Fruit fly (Drosophila melanogaster) whole organism, embryonic: ENCODE data around the gene TTLL4A.
A peak's percentile ranks its signal among the peaks of the same experiment; 100 is the strongest.

Experiments
- Blimp-1 ChIP-seq: fragments of 200-800 bp; sonication (Bioruptor generic); optimal IDR thresholded peaks from 3 replicates; lab custom pipeline; 2018; ENCODE audit warnings: missing biosample characterization, missing genetic modification characterization, mild to moderate bottlenecking, moderate library complexity, missing genetic modification reagents
- CG10543 ChIP-seq: fragments of 200-800 bp; sonication (Bioruptor generic); optimal IDR thresholded peaks from 3 replicates; lab custom pipeline; 2017; ENCODE audit warnings: missing biosample characterization, mild to moderate bottlenecking, missing genetic modification characterization, moderate library complexity
- CG10654 ChIP-seq: fragments of 200-800 bp; sonication (Bioruptor generic); optimal IDR thresholded peaks from 2 replicates; lab custom pipeline; 2016; ENCODE audit warnings: missing biosample characterization, missing genetic modification characterization
- CG10979 ChIP-seq: fragments of 200-800 bp; sonication (Bioruptor generic); optimal IDR thresholded peaks from 2 replicates; lab custom pipeline; 2018; ENCODE audit warnings: missing biosample characterization, mild to moderate bottlenecking, missing genetic modification characterization, moderate library complexity
- CG16813 ChIP-seq: fragments of 200-800 bp; sonication (Bioruptor generic); IDR thresholded peaks from 3 replicates; pipeline ENCODE4 v1.3.6; 2022; ENCODE audit warnings: missing biosample characterization, missing genetic modification characterization; ENCODE audit not compliant: partially characterized antibody
- CG17186 ChIP-seq: fragments of 200-800 bp; sonication (Bioruptor generic); optimal IDR thresholded peaks from 3 replicates; lab custom pipeline; 2017; ENCODE audit warnings: missing biosample characterization, missing genetic modification reagents, missing genetic modification characterization
- CG18599 ChIP-seq: fragments of 200-800 bp; sonication (Bioruptor generic); optimal IDR thresholded peaks from 3 replicates; lab custom pipeline; 2017; ENCODE audit warnings: missing biosample characterization, missing genetic modification characterization, mild to moderate bottlenecking, moderate library complexity, missing genetic modification reagents
- CG2120 ChIP-seq: fragments of 200-800 bp; sonication (Bioruptor generic); optimal IDR thresholded peaks from 3 replicates; lab custom pipeline; 2016; ENCODE audit warnings: missing biosample characterization, missing genetic modification characterization
- CG3065 ChIP-seq: fragments of 200-800 bp; sonication (Bioruptor generic); optimal IDR thresholded peaks from 2 replicates; lab custom pipeline; 2016; ENCODE audit warnings: missing biosample characterization, missing genetic modification characterization
- CG3407 ChIP-seq: fragments of 200-800 bp; sonication (Bioruptor generic); optimal IDR thresholded peaks from 2 replicates; lab custom pipeline; 2018; ENCODE audit warnings: missing biosample characterization, mild to moderate bottlenecking, missing genetic modification characterization
- CG34376 ChIP-seq: fragments of 200-800 bp; sonication (Bioruptor generic); optimal IDR thresholded peaks from 2 replicates; lab custom pipeline; 2018; ENCODE audit warnings: missing biosample characterization, mild to moderate bottlenecking, missing genetic modification characterization
- CG4282 ChIP-seq: fragments of 200-800 bp; sonication (Bioruptor generic); optimal IDR thresholded peaks from 2 replicates; lab custom pipeline; 2016; ENCODE audit warnings: missing biosample characterization, missing genetic modification characterization
- CG4707 ChIP-seq: fragments of 200-800 bp; sonication (Bioruptor generic); optimal IDR thresholded peaks from 2 replicates; lab custom pipeline; 2018; ENCODE audit warnings: missing biosample characterization, mild to moderate bottlenecking, missing genetic modification characterization, moderate library complexity
- CG6175 ChIP-seq: fragments of 200-800 bp; sonication (Bioruptor generic); IDR thresholded peaks from 3 replicates; pipeline ENCODE4 v1.3.6; 2022; ENCODE audit warnings: missing biosample characterization, missing genetic modification characterization
- CG6791 ChIP-seq: fragments of 200-800 bp; sonication (Bioruptor generic); IDR thresholded peaks from 3 replicates; pipeline ENCODE4 v1.3.6; 2022; ENCODE audit warnings: missing biosample characterization, missing genetic modification characterization; ENCODE audit not compliant: partially characterized antibody
- CG7928 ChIP-seq: fragments of 200-800 bp; sonication (Bioruptor generic); optimal IDR thresholded peaks from 2 replicates; lab custom pipeline; 2017; ENCODE audit warnings: missing biosample characterization, mild to moderate bottlenecking, missing genetic modification characterization
- CG7987 ChIP-seq: fragments of 200-800 bp; sonication (Bioruptor generic); optimal IDR thresholded peaks from 2 replicates; lab custom pipeline; 2018; ENCODE audit warnings: missing biosample characterization, mild to moderate bottlenecking, missing genetic modification characterization, moderate library complexity
- CG8478 ChIP-seq: fragments of >200 bp; optimal IDR thresholded peaks from 2 replicates; lab custom pipeline; 2018
- CG9727 ChIP-seq: fragments of 200-800 bp; sonication (Bioruptor generic); optimal IDR thresholded peaks from 3 replicates; lab custom pipeline; 2017; ENCODE audit warnings: missing biosample characterization, mild to moderate bottlenecking, missing genetic modification characterization
- CG9932 ChIP-seq: fragments of 200-800 bp; sonication (Bioruptor generic); IDR thresholded peaks from 2 replicates; pipeline ENCODE4 v1.3.6; 2022; ENCODE audit warnings: missing biosample characterization, missing genetic modification characterization
- CTCF ChIP-seq: fragments of 200-800 bp; sonication (Bioruptor generic); optimal IDR thresholded peaks from 2 replicates; lab custom pipeline; 2017; ENCODE audit warnings: missing biosample characterization, mild to moderate bottlenecking, missing genetic modification characterization, moderate library complexity
- Gsc ChIP-seq: fragments of 200-800 bp; sonication (Bioruptor generic); IDR thresholded peaks from 2 replicates; pipeline ENCODE4 v1.3.6; 2022; ENCODE audit warnings: missing biosample characterization, missing genetic modification characterization
- Hey ChIP-seq: fragments of 200-800 bp; sonication (Bioruptor generic); optimal IDR thresholded peaks from 3 replicates; lab custom pipeline; 2018; ENCODE audit warnings: missing biosample characterization, mild to moderate bottlenecking, missing genetic modification characterization
- Hr3 ChIP-seq: fragments of 200-800 bp; sonication (Bioruptor generic); optimal IDR thresholded peaks from 3 replicates; lab custom pipeline; 2016; ENCODE audit warnings: missing biosample characterization, missing genetic modification characterization
- Hr78 ChIP-seq, 2 experiments: fragments of 200-800 bp in 1 of 2; fragments of >200 bp in 1 of 2; sonication (Bioruptor generic) in 1 of 2; optimal IDR thresholded peaks; 2 replicates each; lab custom pipeline; 2017 to 2019; ENCODE audit warnings: missing biosample characterization in 2 of 2, missing genetic modification characterization in 2 of 2, mild to moderate bottlenecking in 1 of 2, moderate library complexity in 1 of 2
- Max ChIP-seq: fragments of 200-800 bp; sonication (Bioruptor generic); optimal IDR thresholded peaks from 2 replicates; lab custom pipeline; 2016; ENCODE audit warnings: missing biosample characterization, mild to moderate bottlenecking, missing genetic modification characterization
- Med ChIP-seq: fragments of 200-800 bp; sonication (Bioruptor generic); peaks from one replicate; lab custom pipeline; 2016; ENCODE audit warnings: missing biosample characterization, missing genetic modification characterization, mild to moderate bottlenecking, inconsistent platforms, moderate library complexity
- Nf-YA ChIP-seq: fragments of 200-800 bp; sonication (Bioruptor generic); IDR thresholded peaks from 2 replicates; pipeline ENCODE4 v1.3.6; 2022; ENCODE audit warnings: missing biosample characterization, missing genetic modification characterization
- Xbp1 ChIP-seq: fragments of 200-800 bp; sonication (Bioruptor generic); optimal IDR thresholded peaks from 3 replicates; lab custom pipeline; 2016; ENCODE audit warnings: missing biosample characterization, mild to moderate bottlenecking, missing genetic modification characterization
- YL-1 ChIP-seq: fragments of 200-800 bp; sonication (Bioruptor generic); optimal IDR thresholded peaks from 3 replicates; lab custom pipeline; 2017; ENCODE audit warnings: missing biosample characterization, mild to moderate bottlenecking, missing genetic modification characterization
- ash1 ChIP-seq: fragments of 200-800 bp; sonication (Bioruptor generic); optimal IDR thresholded peaks from 2 replicates; lab custom pipeline; 2018; ENCODE audit warnings: missing biosample characterization, mild to moderate bottlenecking, missing genetic modification characterization
- az2 ChIP-seq: fragments of 200-800 bp; sonication (Bioruptor generic); optimal IDR thresholded peaks from 3 replicates; lab custom pipeline; 2016; ENCODE audit warnings: missing biosample characterization, missing genetic modification characterization
- cad ChIP-seq: fragments of >200 bp; optimal IDR thresholded peaks from 2 replicates; lab custom pipeline; 2017; ENCODE audit warnings: missing biosample characterization, missing genetic modification characterization
- cg ChIP-seq: fragments of 200-800 bp; sonication (Bioruptor generic); optimal IDR thresholded peaks from 3 replicates; lab custom pipeline; 2019; ENCODE audit warnings: missing biosample characterization, mild to moderate bottlenecking, missing genetic modification characterization, moderate library complexity
- chm ChIP-seq: fragments of 200-800 bp; sonication (Bioruptor generic); IDR thresholded peaks from 2 replicates; pipeline ENCODE4 v1.3.6; 2022; ENCODE audit warnings: missing biosample characterization, missing genetic modification characterization
- ci ChIP-seq: fragments of 200-800 bp; sonication (Bioruptor generic); IDR thresholded peaks from 3 replicates; pipeline ENCODE4 v1.3.6; 2022; ENCODE audit warnings: missing biosample characterization, missing genetic modification characterization
- croc ChIP-seq: fragments of 200-800 bp; sonication (Bioruptor generic); conservative IDR thresholded peaks from 3 replicates; pipeline ENCODE4 v1.3.6; 2022; ENCODE audit warnings: missing biosample characterization, missing genetic modification characterization
- ewg ChIP-seq: fragments of 200-800 bp; sonication (Bioruptor generic); optimal IDR thresholded peaks from 3 replicates; lab custom pipeline; 2017; ENCODE audit warnings: mild to moderate bottlenecking, missing biosample characterization, missing genetic modification reagents, missing genetic modification characterization
- exex ChIP-seq: fragments of 200-800 bp; sonication (Bioruptor generic); optimal IDR thresholded peaks from 4 replicates; lab custom pipeline; 2018; ENCODE audit warnings: missing biosample characterization, mild to moderate bottlenecking, missing genetic modification characterization, moderate library complexity
- fd3F ChIP-seq: fragments of 200-800 bp; sonication (Bioruptor generic); optimal IDR thresholded peaks from 2 replicates; lab custom pipeline; 2018; ENCODE audit warnings: missing biosample characterization, mild to moderate bottlenecking, missing genetic modification characterization, moderate library complexity
- ftz-f1 ChIP-seq: fragments of 200-800 bp; sonication (Bioruptor generic); optimal IDR thresholded peaks from 2 replicates; lab custom pipeline; 2016; ENCODE audit warnings: missing biosample characterization, missing genetic modification characterization
- grau ChIP-seq: fragments of 200-800 bp; optimal IDR thresholded peaks from 3 replicates; lab custom pipeline; 2019; ENCODE audit warnings: missing biosample characterization, mild to moderate bottlenecking, missing genetic modification characterization, moderate library complexity
- ken ChIP-seq: fragments of 200-800 bp; sonication (Bioruptor generic); IDR thresholded peaks from 3 replicates; pipeline ENCODE4 v1.3.6; 2022; ENCODE audit warnings: missing biosample characterization, missing genetic modification characterization
- kni ChIP-seq: fragments of 200-800 bp; sonication (Bioruptor generic); optimal IDR thresholded peaks from 3 replicates; lab custom pipeline; 2017; ENCODE audit warnings: mild to moderate bottlenecking, missing biosample characterization, missing genetic modification reagents, missing genetic modification characterization
- mam ChIP-seq: fragments of 200-800 bp; sonication (Bioruptor generic); optimal IDR thresholded peaks from 3 replicates; lab custom pipeline; 2016; ENCODE audit warnings: missing biosample characterization, missing genetic modification characterization
- oc ChIP-seq: fragments of 200-800 bp; sonication (Bioruptor generic); optimal IDR thresholded peaks from 2 replicates; lab custom pipeline; 2018; ENCODE audit warnings: missing biosample characterization, mild to moderate bottlenecking, missing genetic modification characterization, moderate library complexity
- otp ChIP-seq: fragments of 200-800 bp; sonication (Bioruptor generic); IDR thresholded peaks from 3 replicates; pipeline ENCODE4, ENCODE4 v1.3.6; 2022; ENCODE audit warnings: missing biosample characterization, missing genetic modification characterization
- tna ChIP-seq: fragments of 200-800 bp; sonication (Bioruptor generic); IDR thresholded peaks from 2 replicates; pipeline ENCODE4 v1.3.6; 2022; ENCODE audit warnings: missing biosample characterization, missing genetic modification characterization; ENCODE audit not compliant: partially characterized antibody
- tx ChIP-seq: fragments of 200-800 bp; sonication (Bioruptor generic); optimal IDR thresholded peaks from 2 replicates; lab custom pipeline; 2016; ENCODE audit warnings: missing biosample characterization, missing genetic modification characterization

TTLL4A gene

DNA sequence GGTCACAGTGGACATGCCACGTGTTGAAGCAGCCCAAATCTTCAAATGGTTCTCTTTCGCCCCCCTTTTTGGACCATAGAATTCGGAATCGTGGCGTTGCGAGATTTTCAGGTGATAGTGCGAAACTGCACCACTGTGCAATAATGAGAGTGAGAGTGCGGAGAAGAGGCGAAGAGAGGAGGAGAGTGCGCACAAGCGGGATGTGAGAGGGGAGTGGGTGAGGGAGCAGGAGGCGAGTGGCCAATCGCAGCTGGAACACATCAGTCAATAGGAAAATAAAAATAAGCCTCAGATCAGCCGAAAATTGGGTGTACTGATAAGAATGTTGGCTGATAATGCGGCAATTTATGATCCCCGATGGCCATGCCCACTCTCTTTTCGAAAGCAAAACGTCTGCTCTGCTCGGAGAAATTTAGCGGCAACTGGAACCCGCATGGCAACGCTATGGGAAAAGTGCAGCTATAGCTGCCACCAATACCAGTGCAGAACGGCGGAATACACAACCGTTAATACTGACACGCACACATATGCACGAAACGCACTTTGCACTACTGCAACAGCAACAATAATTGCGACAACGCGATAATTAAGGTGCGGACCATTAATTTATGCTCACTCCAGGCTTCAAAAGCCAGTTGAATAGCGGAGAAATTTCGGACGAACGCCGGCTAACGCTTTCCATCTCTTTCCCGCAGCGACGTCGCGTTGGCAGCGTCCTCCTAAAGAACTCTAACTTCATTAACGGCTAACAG, 21.8 kb upstream of the TTLL4A start (continued):
- TF ChIP-seq chm (GFP tag; lab: Robert Waterston, UW) (peak; percentile 62; the same call in 1 of the 2 replicates), ewg (peak; percentile 93), CG34376 (GFP tag; lab: Kevin White, UChicago) (peak; percentile 15), az2 (GFP tag; lab: Kevin White, UChicago) (no peak), CG18599 (peak; percentile 36), ash1 (GFP tag; lab: Kevin White, UChicago) (peak; percentile 10), Med (GFP tag; lab: Kevin White, UChicago) (peak; percentile 89), CG6175 (GFP tag; lab: Robert Waterston, UW) (0 out of 3 replicates have a peak, but pooled peaks have one; percentile 21), CG10654 (GFP tag; lab: Kevin White, UChicago) (no peak), ci (GFP tag; lab: Robert Waterston, UW) (0 out of 3 replicates have a peak, but pooled peaks have one; percentile 54), tna (GFP tag; lab: Robert Waterston, UW) (0 out of 2 replicates have a peak, but pooled peaks have one; percentile 9), YL-1 (GFP tag; lab: Kevin White, UChicago) (peak; percentile 92), CG9932 (GFP tag; lab: Robert Waterston, UW) (no peak), CG8478 (lab: Kevin White, UChicago) (no peak), mam (GFP tag; lab: Kevin White, UChicago) (peak; percentile 24), CG3065 (peak; percentile 19), CG10543 (GFP tag; lab: Kevin White, UChicago) (peak; percentile 47), CG2120 (GFP tag; lab: Kevin White, UChicago) (peak; percentile 8), oc (tag; lab: Kevin White, UChicago) (peak; percentile 52), cad (peak; percentile 32), CG4282 (GFP tag; lab: Kevin White, UChicago) (peak; percentile 40), croc (GFP tag; lab: Robert Waterston, UW) (no peak), exex (tag; lab: Kevin White, UChicago) (peak; percentile 40), tx (peak; percentile 4), CG6791 (peak; percentile 46; the same call in 2 of the 3 replicates), otp (GFP tag; lab: Robert Waterston, UW) (0 out of 3 replicates have a peak, but pooled peaks have one; percentile 24), cg (GFP tag; lab: Kevin White, UChicago) (peak; percentile 87), Xbp1 (GFP tag; lab: Kevin White, UChicago) (peak; percentile 34), CG7987 (GFP tag; lab: Kevin White, UChicago) (peak; percentile 65), CG17186 (peak; percentile 29), grau (tag; lab: Kevin White, UChicago) (peak; percentile 2), ken (GFP tag; lab: Robert Waterston, UW) (0 out of 3 replicates have a peak, but pooled peaks have one; percentile 26), Blimp-1 (GFP tag; lab: Kevin White, UChicago) (peak; percentile 93), Hr3 (no peak), ftz-f1 (GFP tag; lab: Kevin White, UChicago) (peak; percentile 63), CTCF (no peak), Max (GFP tag; lab: Kevin White, UChicago) (peak; percentile 13), Gsc (GFP tag; lab: Robert Waterston, UW) (no peak), CG9727 (peak; percentile 63), CG10979 (tag; lab: Kevin White, UChicago) (peak; percentile 39), Nf-YA (GFP tag; lab: Robert Waterston, UW) (0 out of 2 replicates have a peak, but pooled peaks have one; percentile 13), CG7928 (GFP tag; lab: Kevin White, UChicago) (no peak), CG3407 (GFP tag; lab: Kevin White, UChicago) (no peak), Hr78 (GFP tag; optimal IDR thresholded peaks at IDR 0.05; lab: Kevin White, UChicago) (peak in 1 of 2 experiments; percentile 89), CG4707 (GFP tag; lab: Kevin White, UChicago) (peak; percentile 96), Hey (no peak), fd3F (no peak), kni (GFP tag; lab: Kevin White, UChicago) (peak; percentile 64), CG16813 (GFP tag; lab: Robert Waterston, UW) (0 out of 3 replicates have a peak, but pooled peaks have one; percentile 13)
